Fruit fly (Drosophila melanogaster) whole organism, pupa: ENCODE measurements around the gene CG31300.
A peak's percentile ranks its signal among the peaks of the same experiment; 100 is the strongest.

ENCODE experiments used
- CG10348 ChIP-seq: fragments of 200-800 bp; sonication (Bioruptor generic); IDR thresholded peaks from 2 replicates; pipeline ENCODE4 v1.3.6; 2022; ENCODE audit warnings: missing biosample characterization, missing genetic modification characterization
- CG12605 ChIP-seq: fragments of 200-800 bp; sonication (Bioruptor generic); IDR thresholded peaks from 2 replicates; pipeline ENCODE4 v1.3.6; 2022; ENCODE audit warnings: missing biosample characterization, missing genetic modification characterization
- CG13204 ChIP-seq: fragments of 200-800 bp; sonication (Bioruptor generic); optimal IDR thresholded peaks from 2 replicates; lab custom pipeline; 2018; ENCODE audit warnings: missing biosample characterization, mild to moderate bottlenecking, missing genetic modification characterization, moderate library complexity
- CG14655 ChIP-seq: fragments of 200-800 bp; sonication (Bioruptor generic); optimal IDR thresholded peaks from 3 replicates; lab custom pipeline; 2017; ENCODE audit warnings: mild to moderate bottlenecking, missing biosample characterization, missing genetic modification reagents, missing genetic modification characterization
- CG15710 ChIP-seq: fragments of 200-800 bp; sonication (Bioruptor generic); optimal IDR thresholded peaks from 2 replicates; lab custom pipeline; 2018; ENCODE audit warnings: missing biosample characterization, mild to moderate bottlenecking, missing genetic modification characterization, moderate library complexity
- CG17806 ChIP-seq: fragments of 200-800 bp; sonication (Bioruptor generic); optimal IDR thresholded peaks from 2 replicates; lab custom pipeline; 2018; ENCODE audit warnings: missing biosample characterization, mild to moderate bottlenecking, missing genetic modification characterization, moderate library complexity
- CG32121 ChIP-seq: fragments of 200-800 bp; sonication (Bioruptor generic); IDR thresholded peaks from 2 replicates; pipeline ENCODE4 v1.3.6; 2022; ENCODE audit warnings: missing biosample characterization, missing genetic modification characterization
- CG34367 ChIP-seq: fragments of 200-800 bp; sonication (Bioruptor generic); optimal IDR thresholded peaks from 2 replicates; lab custom pipeline; 2018; ENCODE audit warnings: missing biosample characterization, mild to moderate bottlenecking, missing genetic modification characterization
- CG4496 ChIP-seq: fragments of 200-800 bp; sonication (Bioruptor generic); IDR thresholded peaks from 3 replicates; pipeline ENCODE4 v1.3.6; 2022; ENCODE audit warnings: missing biosample characterization, missing genetic modification characterization
- CG8159 ChIP-seq: fragments of 200-800 bp; sonication (Bioruptor generic); optimal IDR thresholded peaks from 3 replicates; lab custom pipeline; 2018; ENCODE audit warnings: missing biosample characterization, mild to moderate bottlenecking, missing genetic modification characterization, moderate library complexity
- CG8301 ChIP-seq: fragments of 200-800 bp; sonication (Bioruptor generic); optimal IDR thresholded peaks from 2 replicates; lab custom pipeline; 2018; ENCODE audit warnings: missing biosample characterization, mild to moderate bottlenecking, missing genetic modification characterization
- CG9948 ChIP-seq: fragments of 200-800 bp; sonication (Bioruptor generic); optimal IDR thresholded peaks from 2 replicates; lab custom pipeline; 2018; ENCODE audit warnings: missing biosample characterization, mild to moderate bottlenecking, missing genetic modification characterization, moderate library complexity
- D1 ChIP-seq: fragments of 200-800 bp; sonication (Bioruptor generic); optimal IDR thresholded peaks from 2 replicates; lab custom pipeline; 2018; ENCODE audit warnings: missing biosample characterization, mild to moderate bottlenecking, missing genetic modification characterization, moderate library complexity
- EcR ChIP-seq: fragments of 200-800 bp; sonication (Bioruptor generic); optimal IDR thresholded peaks from 3 replicates; lab custom pipeline; 2019; ENCODE audit warnings: missing biosample characterization, missing genetic modification characterization, mild to moderate bottlenecking, moderate library complexity, missing genetic modification reagents
- Ets98B ChIP-seq: fragments of 200-800 bp; sonication (Bioruptor generic); IDR thresholded peaks from 2 replicates; pipeline ENCODE4 v1.3.6; 2022; ENCODE audit warnings: missing biosample characterization, missing genetic modification characterization
- Pif1A ChIP-seq: fragments of 200-800 bp; sonication (Bioruptor generic); optimal IDR thresholded peaks from 3 replicates; lab custom pipeline; 2016; ENCODE audit warnings: missing biosample characterization, missing genetic modification characterization
- Pif1B ChIP-seq: fragments of 200-800 bp; sonication (Bioruptor generic); optimal IDR thresholded peaks from 3 replicates; lab custom pipeline; 2016; ENCODE audit warnings: missing biosample characterization, missing genetic modification characterization
- Snoo ChIP-seq: fragments of 200-800 bp; sonication (Bioruptor generic); optimal IDR thresholded peaks from 3 replicates; lab custom pipeline; 2017; ENCODE audit warnings: missing biosample characterization, mild to moderate bottlenecking, missing genetic modification characterization, inconsistent platforms
- fd96Ca ChIP-seq: fragments of 200-800 bp; sonication (Bioruptor generic); IDR thresholded peaks from 3 replicates; pipeline ENCODE4 v1.3.6; 2022; ENCODE audit warnings: missing biosample characterization, missing genetic modification characterization
- gl ChIP-seq: fragments of 200-800 bp; sonication (Bioruptor generic); optimal IDR thresholded peaks from 2 replicates; lab custom pipeline; 2018; ENCODE audit warnings: missing biosample characterization, mild to moderate bottlenecking, missing genetic modification characterization
- rn ChIP-seq: fragments of 200-800 bp; sonication (Bioruptor generic); IDR thresholded peaks from 2 replicates; pipeline ENCODE4 v1.3.6; 2022; ENCODE audit warnings: missing biosample characterization, missing genetic modification characterization

Gene CG31300

DNA sequence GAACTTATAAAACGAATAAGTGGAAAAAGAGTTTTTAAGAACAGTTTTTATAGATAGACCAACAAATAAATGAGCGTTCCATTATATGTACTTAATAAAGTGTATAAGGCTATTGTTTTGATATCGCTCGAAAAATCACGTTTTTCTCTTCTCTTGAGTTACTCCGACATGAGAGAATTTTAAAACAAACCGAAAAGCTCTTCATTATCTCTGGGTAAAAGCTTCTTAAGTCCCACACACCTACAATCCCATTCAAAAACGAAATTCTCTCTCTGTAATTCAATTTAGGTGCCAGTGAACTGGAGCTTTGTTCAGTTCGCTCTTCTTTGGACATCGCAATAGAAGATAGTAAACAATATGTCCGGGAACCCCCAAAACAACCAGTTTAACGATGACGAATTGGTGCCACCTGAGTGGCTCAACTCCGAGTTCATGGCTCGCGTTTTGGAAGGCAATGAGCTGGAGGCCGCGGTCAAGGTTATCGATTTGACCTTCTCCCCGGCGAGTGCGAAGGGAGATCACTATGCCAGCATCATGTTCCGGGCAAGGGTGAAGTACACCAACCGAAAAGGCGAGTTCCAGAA lies 20.5 kb downstream of the CG31300 start, which contains the start of gene CG31436:
CG31436 (plus strand) TSS at position 281 of the 584 bp plus-strand sequence.
- TF ChIP-seq CG14655 (no peak), EcR (GFP tag; lab: Kevin White, UChicago) (peak; percentile 74)

DNA sequence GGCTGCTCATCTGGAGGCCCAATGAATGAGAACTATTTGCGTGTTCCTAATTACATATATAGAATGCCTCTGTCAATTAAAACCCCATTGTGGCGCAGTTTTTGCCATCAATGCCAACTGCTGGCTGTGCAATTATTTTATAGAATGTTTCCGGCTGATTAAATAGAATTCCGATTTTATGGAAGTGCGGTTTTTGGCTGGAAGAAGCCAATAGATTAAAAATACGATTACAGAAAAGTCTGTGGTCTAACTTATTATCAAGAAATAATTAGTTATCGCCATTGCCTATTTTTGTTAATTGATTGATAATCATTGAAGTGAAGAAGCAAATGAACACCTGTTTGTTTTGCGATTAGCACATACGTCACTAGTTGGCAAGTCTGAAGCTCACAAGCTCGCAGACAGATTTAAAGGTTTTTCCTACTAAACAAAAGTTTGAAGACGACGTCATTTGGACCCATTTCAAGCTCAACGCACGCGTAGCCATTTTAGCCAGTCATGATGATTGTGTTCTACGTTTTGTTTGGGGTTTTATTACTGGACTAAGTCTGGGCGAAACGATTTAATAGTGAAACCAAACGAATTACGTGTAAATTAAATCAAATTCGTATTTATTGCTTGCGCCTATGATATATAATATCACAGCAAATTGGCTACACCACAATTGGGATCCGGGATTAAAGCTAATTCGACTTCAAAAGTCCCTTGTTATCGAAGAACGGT lies 22.6 kb downstream of the CG31300 start:
- TF ChIP-seq fd96Ca (GFP tag; lab: Robert Waterston, UW): no peak
- no peak for TF ChIP-seq CG17806 (tag; lab: Kevin White, UChicago)
- no peak for TF ChIP-seq CG14655
- TF ChIP-seq CG9948: no peak
- no peak for TF ChIP-seq CG34367 (tag; lab: Kevin White, UChicago)
- TF ChIP-seq D1 (tag; lab: Kevin White, UChicago): no peak
- no peak for TF ChIP-seq rn (GFP tag; lab: Robert Waterston, UW)
- TF ChIP-seq CG15710 (tag; lab: Kevin White, UChicago): no peak
- no peak for TF ChIP-seq Snoo (tag; lab: Kevin White, UChicago)
- TF ChIP-seq Pif1A (GFP tag; lab: Kevin White, UChicago): no peak

DNA sequence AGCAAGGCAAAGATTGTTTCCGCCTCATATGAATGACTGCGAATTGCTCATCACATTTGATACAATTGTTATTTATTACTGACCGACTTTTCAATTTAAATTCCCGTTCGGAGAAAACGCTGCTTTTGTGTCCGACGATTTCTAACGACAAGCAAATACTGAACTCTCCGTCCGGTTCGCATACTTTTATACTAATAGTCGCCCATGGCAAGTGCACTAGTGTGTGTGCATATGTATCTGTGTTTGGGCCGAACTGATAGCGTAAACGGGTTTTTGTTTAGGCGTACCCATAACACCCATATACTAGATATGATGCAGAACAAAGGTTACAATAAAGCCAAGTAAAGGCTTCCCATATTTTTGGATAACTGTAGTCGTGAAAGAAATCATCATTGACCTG lies 24.8 kb downstream of the CG31300 start, which contains the start of gene CG10550:
CG10550 (minus strand) TSS at position 164 of the 400 bp plus-strand sequence.
- no peak for TF ChIP-seq CG14655
- TF ChIP-seq Pif1B (GFP tag; lab: Kevin White, UChicago): no peak
- no peak for TF ChIP-seq CG32121 (GFP tag; lab: Robert Waterston, UW)
- TF ChIP-seq CG4496 (GFP tag; lab: Robert Waterston, UW): no peak
- TF ChIP-seq fd96Ca (GFP tag; lab: Robert Waterston, UW): no peak
- no peak for TF ChIP-seq CG8159 (tag; lab: Kevin White, UChicago)
- no peak for TF ChIP-seq CG13204 (GFP tag; lab: Kevin White, UChicago)
- TF ChIP-seq Snoo (tag; lab: Kevin White, UChicago): no peak
- TF ChIP-seq CG8301 (tag; lab: Kevin White, UChicago): no peak
- TF ChIP-seq CG9948: no peak
- TF ChIP-seq CG15710 (tag; lab: Kevin White, UChicago): no peak
- TF ChIP-seq CG10348 (GFP tag; lab: Robert Waterston, UW): no peak
- TF ChIP-seq EcR (GFP tag; lab: Kevin White, UChicago): no peak
- TF ChIP-seq rn (GFP tag; lab: Robert Waterston, UW): no peak
- no peak for TF ChIP-seq Pif1A (GFP tag; lab: Kevin White, UChicago)
- no peak for TF ChIP-seq Ets98B (GFP tag; lab: Robert Waterston, UW)
- TF ChIP-seq D1 (tag; lab: Kevin White, UChicago): no peak

DNA sequence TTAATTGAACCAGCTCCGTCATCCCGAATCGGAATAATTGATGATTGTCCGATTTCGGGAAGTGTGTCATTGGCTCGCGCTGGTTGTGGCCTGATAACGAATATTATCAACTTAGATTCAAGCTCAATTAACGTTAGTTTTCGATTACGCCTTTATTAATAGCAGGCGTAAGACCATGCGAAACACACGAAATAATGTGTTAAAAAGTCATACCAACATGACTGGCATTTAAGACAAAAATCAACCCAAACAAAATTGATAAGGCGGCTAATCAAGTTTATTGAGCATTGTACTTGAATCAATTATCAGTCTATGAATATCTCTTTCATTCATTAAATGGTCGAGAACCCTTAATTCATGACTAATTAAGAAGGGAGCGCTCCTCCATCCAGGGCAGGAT lies 25.8 kb downstream of the CG31300 start:
- TF ChIP-seq CG32121 (GFP tag; lab: Robert Waterston, UW) (no peak), rn (GFP tag; lab: Robert Waterston, UW) (no peak), CG12605 (no peak), CG15710 (tag; lab: Kevin White, UChicago) (no peak), CG17806 (tag; lab: Kevin White, UChicago) (no peak), CG8301 (tag; lab: Kevin White, UChicago) (no peak), CG9948 (no peak), CG34367 (tag; lab: Kevin White, UChicago) (no peak), CG13204 (GFP tag; lab: Kevin White, UChicago) (no peak), CG4496 (GFP tag; lab: Robert Waterston, UW) (no peak), CG14655 (no peak), fd96Ca (GFP tag; lab: Robert Waterston, UW) (no peak), EcR (GFP tag; lab: Kevin White, UChicago) (no peak), gl (no peak), CG8159 (tag; lab: Kevin White, UChicago) (no peak), D1 (tag; lab: Kevin White, UChicago) (no peak), Pif1B (GFP tag; lab: Kevin White, UChicago) (no peak), Ets98B (GFP tag; lab: Robert Waterston, UW) (no peak), Snoo (tag; lab: Kevin White, UChicago) (no peak)

DNA sequence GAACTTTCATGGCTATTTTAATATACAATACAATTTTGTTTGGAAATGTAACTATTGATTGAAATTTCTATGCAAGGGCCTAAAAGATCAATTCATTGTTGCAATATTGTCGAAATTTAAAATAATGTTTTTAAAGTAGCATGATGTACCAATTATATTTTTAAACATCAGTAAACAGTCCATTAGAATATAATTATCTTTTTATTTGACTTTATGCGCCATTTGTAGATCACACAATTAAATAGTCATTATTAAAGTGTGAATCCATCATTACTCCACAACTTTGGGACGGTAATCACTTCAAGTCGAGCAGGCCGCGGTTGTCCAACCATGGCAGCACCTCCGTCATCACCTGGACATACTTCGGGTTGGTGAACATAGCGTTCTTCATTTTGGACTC lies 27.4 kb downstream of the CG31300 start, which contains the start of gene CG31099:
CG31099 (minus strand) TSS at position 101 of the 400 bp plus-strand sequence.
- TF ChIP-seq CG8159 (tag; lab: Kevin White, UChicago): no peak
- TF ChIP-seq Pif1B (GFP tag; lab: Kevin White, UChicago): no peak
- no peak for TF ChIP-seq CG4496 (GFP tag; lab: Robert Waterston, UW)
- TF ChIP-seq CG14655: no peak
- no peak for TF ChIP-seq Pif1A (GFP tag; lab: Kevin White, UChicago)
- no peak for TF ChIP-seq CG8301 (tag; lab: Kevin White, UChicago)
- no peak for TF ChIP-seq CG12605
- no peak for TF ChIP-seq rn (GFP tag; lab: Robert Waterston, UW)
- no peak for TF ChIP-seq D1 (tag; lab: Kevin White, UChicago)
- no peak for TF ChIP-seq CG32121 (GFP tag; lab: Robert Waterston, UW)

DNA sequence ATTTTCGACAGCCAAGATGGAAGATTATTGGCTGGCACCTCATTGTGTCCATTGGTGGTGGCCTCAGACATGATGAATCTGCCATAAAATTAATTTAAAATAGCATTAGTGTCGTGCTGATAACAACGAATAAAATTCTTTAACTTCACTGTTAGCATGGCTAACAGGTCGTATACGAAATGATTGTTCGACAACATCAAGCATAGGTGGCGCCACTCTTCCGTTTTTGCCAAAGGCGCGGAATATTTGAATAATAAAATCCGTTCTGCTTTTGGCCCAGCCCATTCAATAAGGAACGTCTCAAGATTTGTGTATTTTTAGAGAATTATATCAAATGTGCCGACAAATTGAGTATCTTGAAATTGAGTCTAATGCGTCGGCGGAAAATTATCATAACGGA lies 29.2 kb downstream of the CG31300 start:
- TF ChIP-seq fd96Ca (GFP tag; lab: Robert Waterston, UW): no peak
- TF ChIP-seq Pif1B (GFP tag; lab: Kevin White, UChicago): no peak
- TF ChIP-seq EcR (GFP tag; lab: Kevin White, UChicago): no peak
- TF ChIP-seq CG9948: no peak
- TF ChIP-seq CG17806 (tag; lab: Kevin White, UChicago): no peak
- no peak for TF ChIP-seq CG15710 (tag; lab: Kevin White, UChicago)
- TF ChIP-seq, all 21 proteins: peak for 0
